Worm (Caenorhabditis elegans) whole organism, L3 larva: ENCODE data around the gene arrd-8.

ENCODE experiments used
- R02D3.7 ChIP-seq: fragments of 150-350 bp; optimal IDR thresholded peaks from 2 replicates; lab custom pipeline; 2014; ENCODE audit warnings: missing biosample characterization, missing genetic modification characterization
- ZK546.5 ChIP-seq: sonication (generic microtip); optimal IDR thresholded peaks from 2 replicates; lab custom pipeline; 2017; ENCODE audit warnings: missing biosample characterization, missing genetic modification characterization
- ama-1 ChIP-seq: fragments of 150-350 bp; optimal IDR thresholded peaks from 2 replicates; lab custom pipeline; 2018
- ceh-16 ChIP-seq: sonication (generic microtip); optimal IDR thresholded peaks from 2 replicates; lab custom pipeline; 2017; ENCODE audit warnings: missing biosample characterization, missing genetic modification characterization
- ceh-28 ChIP-seq: fragments of 150-350 bp; optimal IDR thresholded peaks from 2 replicates; lab custom pipeline; 2014; ENCODE audit warnings: missing biosample characterization, missing genetic modification reagents, missing genetic modification characterization
- ceh-9 ChIP-seq: sonication (generic microtip); optimal IDR thresholded peaks from 2 replicates; lab custom pipeline; 2018; ENCODE audit warnings: missing biosample characterization, missing genetic modification characterization
- daf-12 ChIP-seq: fragments of 150-350 bp; optimal IDR thresholded peaks from 2 replicates; lab custom pipeline; 2014; ENCODE audit warnings: missing biosample characterization, missing genetic modification reagents, missing genetic modification characterization
- elt-2 ChIP-seq: sonication (generic microtip); optimal IDR thresholded peaks from 2 replicates; lab custom pipeline; 2016; ENCODE audit warnings: missing genetic modification reagents, mild to moderate bottlenecking, missing genetic modification characterization, missing compliant biosample characterization
- elt-3 ChIP-seq, 3 experiments: fragments of 150-350 bp in 1 of 3; sonication (generic microtip) in 2 of 3; optimal IDR thresholded peaks; 2 replicates in 2 of 3; 4 replicates in 1 of 3; lab custom pipeline; 2014 to 2017; ENCODE audit warnings: missing biosample characterization in 3 of 3, missing genetic modification characterization in 3 of 3
- eor-1 ChIP-seq, 2 experiments: fragments of 150-350 bp; optimal IDR thresholded peaks; 2 replicates each; lab custom pipeline; 2014 to 2018; ENCODE audit warnings: missing biosample characterization in 2 of 2, missing genetic modification characterization in 2 of 2
- fkh-2 ChIP-seq: fragments of 150-350 bp; optimal IDR thresholded peaks from 2 replicates; lab custom pipeline; 2014; ENCODE audit warnings: missing biosample characterization, missing genetic modification reagents, missing genetic modification characterization
- jun-1 ChIP-seq: fragments of 150-350 bp; optimal IDR thresholded peaks from 2 replicates; lab custom pipeline; 2014; ENCODE audit warnings: missing biosample characterization, missing genetic modification reagents, missing genetic modification characterization
- lin-15B ChIP-seq: fragments of 150-350 bp; optimal IDR thresholded peaks from 2 replicates; lab custom pipeline; 2014; ENCODE audit warnings: missing biosample characterization, missing genetic modification characterization
- lsy-12 ChIP-seq: sonication (generic microtip); optimal IDR thresholded peaks from 2 replicates; lab custom pipeline; 2016; ENCODE audit warnings: mild to moderate bottlenecking, missing genetic modification characterization, missing compliant biosample characterization
- mml-1 ChIP-seq: fragments of 150-350 bp; sonication (generic microtip); optimal IDR thresholded peaks from 3 replicates; lab custom pipeline; 2014; ENCODE audit warnings: missing biosample characterization, missing genetic modification characterization
- nfya-1 ChIP-seq: sonication (generic microtip); optimal IDR thresholded peaks from 2 replicates; lab custom pipeline; 2017; ENCODE audit warnings: missing genetic modification characterization, mild to moderate bottlenecking, missing compliant biosample characterization, antibody characterized with exemption, moderate library complexity; ENCODE audit not compliant: insufficient read depth
- nhr-11 ChIP-seq: fragments of 150-350 bp; optimal IDR thresholded peaks from 2 replicates; lab custom pipeline; 2014; ENCODE audit warnings: missing biosample characterization, missing genetic modification characterization
- nhr-12 ChIP-seq: fragments of 150-350 bp; optimal IDR thresholded peaks from 2 replicates; lab custom pipeline; 2014; ENCODE audit warnings: missing biosample characterization, missing genetic modification characterization
- nhr-23 ChIP-seq: fragments of 150-350 bp; optimal IDR thresholded peaks from 2 replicates; lab custom pipeline; 2014; ENCODE audit warnings: missing biosample characterization, missing genetic modification reagents, missing genetic modification characterization
- nhr-25 ChIP-seq: sonication (generic microtip); optimal IDR thresholded peaks from 2 replicates; lab custom pipeline; 2017; ENCODE audit warnings: missing biosample characterization, missing genetic modification characterization
- nhr-28 ChIP-seq: fragments of 150-350 bp; optimal IDR thresholded peaks from 2 replicates; lab custom pipeline; 2014; ENCODE audit warnings: missing biosample characterization, missing genetic modification characterization
- nhr-43 ChIP-seq: sonication (generic microtip); optimal IDR thresholded peaks from 2 replicates; lab custom pipeline; 2016; ENCODE audit warnings: mild to moderate bottlenecking, missing genetic modification characterization, missing compliant biosample characterization; ENCODE audit not compliant: poor library complexity, severe bottlenecking
- pqm-1 ChIP-seq: fragments of 150-350 bp; optimal IDR thresholded peaks from 2 replicates; lab custom pipeline; 2017; ENCODE audit warnings: missing biosample characterization, missing genetic modification characterization, inconsistent platforms
- sea-2 ChIP-seq: fragments of 150-350 bp; sonication (generic microtip); optimal IDR thresholded peaks from 4 replicates; lab custom pipeline; 2014; ENCODE audit warnings: missing biosample characterization, missing genetic modification reagents, missing genetic modification characterization
- skn-1 ChIP-seq: fragments of 150-350 bp; optimal IDR thresholded peaks from 2 replicates; lab custom pipeline; 2014; ENCODE audit warnings: missing biosample characterization, missing genetic modification characterization
- unc-39 ChIP-seq: sonication (generic microtip); optimal IDR thresholded peaks from 4 replicates; lab custom pipeline; 2017; ENCODE audit warnings: missing biosample characterization, missing genetic modification characterization
- unc-62 ChIP-seq: fragments of 150-350 bp; sonication (generic microtip); optimal IDR thresholded peaks from 4 replicates; lab custom pipeline; 2014; ENCODE audit warnings: missing biosample characterization, missing genetic modification reagents, missing genetic modification characterization
- zag-1 ChIP-seq: fragments of 150-350 bp; optimal IDR thresholded peaks from 2 replicates; lab custom pipeline; 2014; ENCODE audit warnings: missing biosample characterization, missing genetic modification characterization
- ztf-11 ChIP-seq: fragments of 150-350 bp; optimal IDR thresholded peaks from 2 replicates; lab custom pipeline; 2014; ENCODE audit warnings: missing biosample characterization, missing genetic modification characterization

The arrd-8 gene

DNA sequence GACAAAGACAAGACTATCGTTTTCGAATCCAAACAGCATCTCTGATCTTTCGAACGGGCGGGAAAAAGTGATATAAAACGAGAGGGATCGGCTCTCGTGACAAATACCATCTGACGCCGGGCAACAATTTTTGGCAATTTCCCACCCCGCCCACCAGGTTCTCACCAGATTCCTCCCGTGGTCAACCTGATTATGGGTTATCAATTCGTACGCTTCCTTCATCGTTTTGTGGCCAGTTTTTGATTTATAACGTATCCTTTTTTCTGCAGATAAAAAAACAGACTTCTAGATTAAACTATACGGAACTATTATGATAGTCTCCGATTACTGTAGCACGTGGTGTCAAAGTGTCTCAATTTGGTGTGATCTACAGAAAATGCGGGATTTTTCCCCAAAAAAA lies 12.0 kb upstream of the arrd-8 start:
- TF ChIP-seq eor-1 (tag; optimal IDR thresholded peaks at IDR 0.05; lab: Kevin White, UChicago) (no peak), sea-2 (GFP tag; lab: Kevin White, UChicago) (no peak), mml-1 (tag; lab: Kevin White, UChicago) (no peak), jun-1 (tag; lab: Kevin White, UChicago) (peak; percentile 46), elt-3 (tag; optimal IDR thresholded peaks at IDR 0.05; lab: Kevin White, UChicago) (no peak), R02D3.7 (tag; lab: Kevin White, UChicago) (no peak), nhr-28 (tag; lab: Kevin White, UChicago) (no peak), zag-1 (no peak), ama-1 (lab: Kevin White, UChicago) (peak; percentile 15), ztf-11 (tag; lab: Kevin White, UChicago) (no peak), nfya-1 (tag; lab: Kevin White, UChicago) (no peak), ceh-28 (tag; lab: Kevin White, UChicago) (no peak), unc-39 (tag; lab: Kevin White, UChicago) (no peak), nhr-43 (tag; lab: Kevin White, UChicago) (peak; percentile 82)

DNA sequence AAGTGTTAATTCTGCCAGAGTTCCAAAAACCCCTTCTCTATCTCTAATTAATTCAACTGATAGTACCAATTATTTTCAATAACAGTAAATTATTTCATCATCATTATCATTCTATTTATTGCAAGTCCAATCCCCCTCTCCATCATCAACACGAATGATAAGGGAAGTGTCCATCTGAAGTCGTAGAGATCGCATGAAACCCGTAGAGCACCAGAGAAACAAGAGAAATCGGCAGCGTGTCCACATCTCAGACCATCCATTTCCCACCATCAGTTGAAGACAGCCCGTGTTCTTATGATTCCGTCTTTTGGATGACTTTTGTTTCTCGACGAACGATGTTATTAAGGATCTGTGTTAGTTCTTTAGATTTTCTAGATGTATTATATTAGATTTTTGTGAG lies 11.4 kb upstream of the arrd-8 start:
- TF ChIP-seq lin-15B (tag; lab: Kevin White, UChicago), result no peak
- TF ChIP-seq sea-2 (GFP tag; lab: Kevin White, UChicago), result no peak
- TF ChIP-seq fkh-2 (tag; lab: Kevin White, UChicago), result no peak
- no peak for TF ChIP-seq nhr-12 (tag; lab: Kevin White, UChicago)
- peak; percentile 70 for TF ChIP-seq nhr-23 (tag; lab: Kevin White, UChicago)
- TF ChIP-seq nhr-43 (tag; lab: Kevin White, UChicago), result peak; percentile 33
- TF ChIP-seq nfya-1 (tag; lab: Kevin White, UChicago), result no peak
- TF ChIP-seq elt-3 (tag; optimal IDR thresholded peaks at IDR 0.05; lab: Kevin White, UChicago), result peak in 2 of 3 experiments; percentile 40 to 85

DNA sequence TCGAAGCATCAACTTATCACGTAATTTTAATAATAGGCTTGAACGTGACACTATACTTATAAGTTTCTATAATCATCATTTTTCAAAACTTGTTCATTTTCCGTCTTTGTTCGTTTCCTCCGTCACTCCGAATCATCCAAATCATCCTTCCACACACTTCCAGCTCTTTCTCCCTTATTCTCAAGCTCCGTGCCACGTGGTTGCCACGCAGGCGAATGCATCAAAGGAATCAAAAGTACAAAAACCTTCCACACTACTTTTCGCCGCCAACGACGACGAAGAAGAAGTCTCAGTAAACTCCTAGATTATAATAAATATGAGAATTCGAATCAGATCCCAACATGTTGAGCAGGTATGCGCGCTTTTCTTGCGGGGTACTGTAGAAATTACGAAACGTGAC lies 10.7 kb upstream of the arrd-8 start:
- TF ChIP-seq elt-3 (tag; optimal IDR thresholded peaks at IDR 0.05; lab: Kevin White, UChicago) (no peak), ceh-28 (tag; lab: Kevin White, UChicago) (no peak), ceh-9 (no peak), eor-1 (tag; optimal IDR thresholded peaks at IDR 0.05; lab: Kevin White, UChicago) (no peak), pqm-1 (tag; lab: Kevin White, UChicago) (no peak), skn-1 (tag; lab: Kevin White, UChicago) (no peak), ama-1 (lab: Kevin White, UChicago) (peak; percentile 70)

DNA sequence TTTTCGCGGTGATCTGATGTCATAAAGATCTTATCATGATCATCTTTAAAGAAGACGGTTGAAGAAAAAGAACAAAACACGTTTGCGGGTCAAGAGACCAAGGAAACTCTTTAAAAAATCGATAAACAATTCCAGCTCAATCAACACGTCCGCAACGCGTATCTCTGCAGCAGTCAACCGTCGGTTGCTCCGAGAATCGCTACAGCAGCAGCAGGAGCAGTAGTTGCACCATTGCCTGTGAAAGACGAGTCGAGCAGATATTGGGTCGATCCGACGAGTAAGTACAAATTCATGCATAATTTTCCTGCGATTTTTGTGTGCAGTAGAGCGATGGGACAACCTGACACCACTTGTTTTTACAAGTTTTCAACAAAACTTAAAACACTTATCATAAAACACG lies 10.3 kb upstream of the arrd-8 start:
- TF ChIP-seq ama-1 (lab: Kevin White, UChicago) (peak; percentile 78), fkh-2 (tag; lab: Kevin White, UChicago) (no peak), eor-1 (tag; optimal IDR thresholded peaks at IDR 0.05; lab: Kevin White, UChicago) (no peak), nhr-43 (tag; lab: Kevin White, UChicago) (peak; percentile 32), nhr-11 (tag; lab: Kevin White, UChicago) (no peak), nhr-23 (tag; lab: Kevin White, UChicago) (no peak), nhr-25 (tag; lab: Kevin White, UChicago) (no peak), nfya-1 (tag; lab: Kevin White, UChicago) (peak; percentile 6), unc-62 (GFP tag; lab: Kevin White, UChicago) (no peak)

DNA sequence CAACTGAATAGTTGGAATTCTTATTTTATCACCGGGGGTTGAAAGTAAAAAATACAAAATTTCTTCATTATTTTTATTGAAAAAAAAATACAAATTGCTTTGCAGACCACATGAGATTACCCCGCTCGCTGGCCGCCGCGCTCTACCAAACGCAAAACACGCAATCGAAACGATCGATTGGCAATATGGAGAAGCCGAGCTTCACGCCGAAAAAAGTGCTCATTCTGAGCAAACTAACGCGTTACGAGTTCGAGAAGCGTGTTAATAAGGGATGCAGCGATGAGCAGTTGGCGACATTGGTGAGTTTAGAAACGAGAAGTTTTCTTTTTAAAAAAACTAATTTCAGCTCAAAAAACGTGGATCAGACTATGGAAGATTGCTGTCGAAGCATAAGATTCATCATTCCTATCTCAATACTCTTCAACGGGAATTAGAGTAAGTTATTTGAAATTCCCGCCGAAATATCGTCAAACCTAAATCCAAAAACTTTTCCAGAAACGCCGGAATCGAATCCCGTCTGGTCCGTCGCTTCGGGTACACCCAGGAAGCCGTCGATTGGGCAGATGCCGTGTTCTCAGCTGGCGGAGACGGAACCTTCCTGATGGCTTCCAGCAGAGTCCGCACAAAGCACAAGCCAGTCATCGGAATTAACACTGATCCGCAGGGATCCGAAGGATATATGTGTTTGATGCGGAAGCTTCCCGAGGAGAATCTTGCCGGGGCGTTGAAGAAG lies 9.3 kb upstream of the arrd-8 start:
- no peak for TF ChIP-seq fkh-2 (tag; lab: Kevin White, UChicago)
- TF ChIP-seq nhr-43 (tag; lab: Kevin White, UChicago), result peak; percentile 58
- TF ChIP-seq ama-1 (lab: Kevin White, UChicago), result peak; percentile 67
- TF ChIP-seq lsy-12 (tag; lab: Kevin White, UChicago), result peak; percentile 36
- no peak for TF ChIP-seq ceh-16

DNA sequence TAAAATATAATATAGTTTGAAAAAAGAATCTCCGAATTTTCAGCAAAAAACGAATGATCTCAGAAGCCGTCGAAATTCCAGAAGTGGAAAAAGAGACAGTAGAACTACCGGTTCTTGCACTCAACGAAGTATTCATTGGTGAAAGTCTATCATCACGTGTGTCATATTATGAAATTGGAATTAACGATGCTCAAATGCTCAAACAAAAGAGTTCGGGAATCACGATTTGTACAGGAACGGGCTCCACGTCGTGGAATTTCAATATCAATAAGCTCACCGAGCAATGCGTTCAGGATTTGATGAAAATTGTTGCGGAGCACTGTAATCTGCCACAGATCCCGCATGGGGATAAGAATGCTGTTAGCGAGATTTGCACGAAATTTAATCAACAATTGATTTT lies 6.6 kb upstream of the arrd-8 start:
- peak; percentile 83 for TF ChIP-seq ama-1 (lab: Kevin White, UChicago)
- TF ChIP-seq skn-1 (tag; lab: Kevin White, UChicago), result no peak
- no peak for TF ChIP-seq daf-12 (tag; lab: Kevin White, UChicago)
- TF ChIP-seq nhr-11 (tag; lab: Kevin White, UChicago), result no peak
- no peak for TF ChIP-seq elt-2 (tag; lab: Kevin White, UChicago)
- no peak for TF ChIP-seq nhr-25 (tag; lab: Kevin White, UChicago)
- no peak for TF ChIP-seq ceh-16
- TF ChIP-seq pqm-1 (tag; lab: Kevin White, UChicago), result no peak
- peak; percentile 33 for TF ChIP-seq nhr-43 (tag; lab: Kevin White, UChicago)
- TF ChIP-seq mml-1 (tag; lab: Kevin White, UChicago), result no peak
- no peak for TF ChIP-seq ZK546.5 (tag; lab: Kevin White, UChicago)
- TF ChIP-seq lsy-12 (tag; lab: Kevin White, UChicago), result peak; percentile 35
- TF ChIP-seq, all 47 proteins: peak for 3
